Fruit fly (Drosophila melanogaster): ENCODE results near the gene CG5850.
A peak's percentile ranks its signal among the peaks of the same experiment; 100 is the strongest.

dm6 chr2L:9984078-9984772 is 20.5 kb upstream of the CG5850 start, which contains the start of gene bib:
- TF ChIP-seq EcR (GFP tag; optimal IDR thresholded peaks at IDR 0.05) (peak; percentile 56), CG32121 (GFP tag; IDR thresholded peaks at IDR 0.05) (peak; percentile 62), fd96Ca (GFP tag; IDR thresholded peaks at IDR 0.05) (peak; percentile 51; the same call in 1 of the 3 replicates), Snoo (tag; optimal IDR thresholded peaks at IDR 0.05) (peak; percentile 82), CG34367 (tag; optimal IDR thresholded peaks at IDR 0.05) (peak; percentile 85), gl (tag; optimal IDR thresholded peaks at IDR 0.05) (peak; percentile 68), CG14655 (GFP tag; optimal IDR thresholded peaks at IDR 0.05) (peak; percentile 92)

Data from whole organism, pupa.